Worm (Caenorhabditis elegans): ENCODE measurements around the gene gmeb-2.

- no peak for TF ChIP-seq Y53G8AR.9 (GFP tag; conservative IDR thresholded peaks at IDR 0.05)
- TF ChIP-seq F52B5.7 (tag; optimal IDR thresholded peaks at IDR 0.05) = no peak
- no peak for TF ChIP-seq pha-4 (tag; optimal IDR thresholded peaks at IDR 0.05)
- TF ChIP-seq B0261.1 (tag; optimal IDR thresholded peaks at IDR 0.05) = no peak
- no peak for TF ChIP-seq dpff-1 (tag; optimal IDR thresholded peaks at IDR 0.05)
- TF ChIP-seq madf-8 (GFP tag; conservative IDR thresholded peaks at IDR 0.05) = no peak
- TF ChIP-seq tlf-1 (GFP tag; optimal IDR thresholded peaks at IDR 0.05) = no peak
- no peak for TF ChIP-seq Y95B8A.8 (GFP tag; IDR thresholded peaks at IDR 0.05)
- no peak for TF ChIP-seq lin-26 (GFP tag; IDR thresholded peaks at IDR 0.05)
- TF ChIP-seq ztf-6 (GFP tag; IDR thresholded peaks at IDR 0.05) = no peak
- TF ChIP-seq nfya-2 (GFP tag; IDR thresholded peaks at IDR 0.05) = no peak
- TF ChIP-seq F57A8.1 (GFP tag; optimal IDR thresholded peaks at IDR 0.05) = no peak
- no peak for TF ChIP-seq ceh-100 (GFP tag; IDR thresholded peaks at IDR 0.05)
These were observed 29.4 kb upstream of the gmeb-2 start, which contains the start of gene acl-1 for ce11 chrX:15849397-15849935.

Measured in whole organism, young adult.